Fruit fly (Drosophila melanogaster): ENCODE data around the gene REPTOR-BP.

Gene REPTOR-BP

dm6 chr2L:10249655-10250202, 14.2 kb upstream of the REPTOR-BP start (continued):
- TF ChIP-seq CG10565 (GFP tag; optimal IDR thresholded peaks at IDR 0.05) (no peak), Lpt (GFP tag; optimal IDR thresholded peaks at IDR 0.05) (no peak), Dll (GFP tag; IDR thresholded peaks at IDR 0.05; ENCODE audit: partially characterized antibody) (0 out of 4 replicates have a peak, but pooled peaks have one; percentile 24), abd-A (tag; optimal IDR thresholded peaks at IDR 0.05) (no peak), ftz-f1 (GFP tag; optimal IDR thresholded peaks at IDR 0.05) (no peak), ase (GFP tag; IDR thresholded peaks at IDR 0.05) (no peak), Jarid2 (GFP tag; optimal IDR thresholded peaks at IDR 0.05) (no peak), croc (GFP tag; conservative IDR thresholded peaks at IDR 0.05) (no peak), CG2120 (GFP tag; optimal IDR thresholded peaks at IDR 0.05) (no peak), CG18476 (GFP tag; optimal IDR thresholded peaks at IDR 0.05) (no peak), gem (tag; optimal IDR thresholded peaks at IDR 0.05) (no peak), CG10209 (GFP tag; optimal IDR thresholded peaks at IDR 0.05) (no peak), CG1233 (GFP tag; optimal IDR thresholded peaks at IDR 0.05) (peak; percentile 78), CG6689 (GFP tag; IDR thresholded peaks at IDR 0.05) (no peak), wdn (GFP tag; IDR thresholded peaks at IDR 0.05) (no peak), CG17385 (GFP tag; optimal IDR thresholded peaks at IDR 0.05) (no peak), vnd (GFP tag; IDR thresholded peaks at IDR 0.05; ENCODE audit: partially characterized antibody) (no peak), disco-r (GFP tag; optimal IDR thresholded peaks at IDR 0.05) (no peak), CG15696 (tag; optimal IDR thresholded peaks at IDR 0.05) (peak; percentile 83), grn (GFP tag; optimal IDR thresholded peaks at IDR 0.05) (peak; percentile 20), sqz (GFP tag; optimal IDR thresholded peaks at IDR 0.05) (peak; percentile 64), CG32532 (GFP tag; IDR thresholded peaks at IDR 0.05) (no peak), YL-1 (GFP tag; optimal IDR thresholded peaks at IDR 0.05) (no peak), CG3838 (GFP tag; optimal IDR thresholded peaks at IDR 0.05) (no peak), ap (GFP tag; IDR thresholded peaks at IDR 0.05) (no peak), bcd (GFP tag; optimal IDR thresholded peaks at IDR 0.05) (no peak), CG2202 (tag; optimal IDR thresholded peaks at IDR 0.05) (peak; percentile 30), cg (GFP tag; optimal IDR thresholded peaks at IDR 0.05) (peak; percentile 79), Oli (tag; optimal IDR thresholded peaks at IDR 0.05) (no peak), oc (tag; optimal IDR thresholded peaks at IDR 0.05) (no peak), Spps (tag; optimal IDR thresholded peaks at IDR 0.05) (peak; percentile 2), Meics (GFP tag; optimal IDR thresholded peaks at IDR 0.05) (no peak), row (GFP tag; IDR thresholded peaks at IDR 0.05) (no peak), NfI (GFP tag; optimal IDR thresholded peaks at IDR 0.05) (no peak), bab2 (GFP tag; optimal IDR thresholded peaks at IDR 0.05) (peak; percentile 17), kah (GFP tag; optimal IDR thresholded peaks at IDR 0.05) (peak; percentile 55), CG34422 (GFP tag; IDR thresholded peaks at IDR 0.05) (0 out of 3 replicates have a peak, but pooled peaks have one; percentile 39), nmo (GFP tag; optimal IDR thresholded peaks at IDR 0.05) (no peak), CG17612 (GFP tag; IDR thresholded peaks at IDR 0.05) (no peak), Dp (GFP tag; optimal IDR thresholded peaks at IDR 0.05) (no peak), CrebB (tag; optimal IDR thresholded peaks at IDR 0.05) (peak; percentile 64), Dref (GFP tag; IDR thresholded peaks at IDR 0.05) (no peak), CG7271 (tag; optimal IDR thresholded peaks at IDR 0.05) (no peak), pan (optimal IDR thresholded peaks at IDR 0.05) (no peak), pan (GFP tag; optimal IDR thresholded peaks at IDR 0.05 in 1 of 2, IDR thresholded peaks at IDR 0.05 in 1 of 2) (no peak), gro (GFP tag; optimal IDR thresholded peaks at IDR 0.05) (no peak), sens (GFP tag) (peak; percentile 86), BEAF-32 (GFP tag; optimal IDR thresholded peaks at IDR 0.05) (no peak), CG8478 (optimal IDR thresholded peaks at IDR 0.05) (no peak), lov (optimal IDR thresholded peaks at IDR 0.05) (no peak), lov (GFP tag; IDR thresholded peaks at IDR 0.05) (no peak), fru (optimal IDR thresholded peaks at IDR 0.05) (no peak)
